Worm (Caenorhabditis elegans): ENCODE measurements around the gene phf-31.

The phf-31 gene

ce11 chrX:10637048-10637928 is 44.5 kb upstream of the phf-31 start (continued):
- TF ChIP-seq C34F6.9 (tag; optimal IDR thresholded peaks at IDR 0.05) (peak; percentile 73), sem-4 (tag; optimal IDR thresholded peaks at IDR 0.05) (peak; percentile 87), Y55F3AM.14 (GFP tag; optimal IDR thresholded peaks at IDR 0.05) (peak; percentile 78), nhr-77 (tag; optimal IDR thresholded peaks at IDR 0.05) (peak; percentile 29)

ce11 chrX:10639403-10639812 is 42.4 kb upstream of the phf-31 start:
- TF ChIP-seq mdl-1 (tag; optimal IDR thresholded peaks at IDR 0.05) (no peak), alr-1 (tag; optimal IDR thresholded peaks at IDR 0.05) (no peak), fos-1 (tag; optimal IDR thresholded peaks at IDR 0.05) (peak; percentile 90), crh-2 (tag; optimal IDR thresholded peaks at IDR 0.05) (peak; percentile 42), blmp-1 (tag; optimal IDR thresholded peaks at IDR 0.05; ENCODE audit: insufficient read depth) (peak; percentile 63), egl-27 (tag; optimal IDR thresholded peaks at IDR 0.05) (peak; percentile 36), F13H6.1 (tag; optimal IDR thresholded peaks at IDR 0.05) (peak; percentile 35), sma-3 (GFP tag; optimal IDR thresholded peaks at IDR 0.05) (peak; percentile 21), C34F6.9 (tag; optimal IDR thresholded peaks at IDR 0.05) (peak; percentile 33)

DNA sequence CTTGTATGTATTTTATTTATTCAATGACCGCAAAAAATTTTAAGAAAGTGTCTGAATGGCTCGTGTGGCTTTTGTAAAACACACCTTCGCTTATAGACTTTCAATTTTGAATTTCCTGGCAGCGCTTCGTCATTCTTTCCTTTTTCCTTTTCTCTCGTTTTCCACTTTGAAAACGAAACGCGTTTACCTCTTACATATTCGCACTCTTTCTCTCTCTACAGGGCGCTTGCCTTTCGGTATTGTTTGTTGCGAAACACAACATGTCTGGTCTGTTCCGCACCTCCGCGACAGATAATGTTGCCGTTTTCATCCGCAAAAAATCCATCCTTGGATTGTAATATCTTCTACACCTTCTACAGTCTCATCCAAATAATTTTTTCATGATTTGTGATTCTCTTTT is 41.2 kb upstream of the phf-31 start:
- peak; percentile 35 for TF ChIP-seq unc-55 (GFP tag; optimal IDR thresholded peaks at IDR 0.05)
- TF ChIP-seq sma-9 (GFP tag; optimal IDR thresholded peaks at IDR 0.05) = no peak
- no peak for TF ChIP-seq sma-9 (tag; optimal IDR thresholded peaks at IDR 0.05)
- TF ChIP-seq lin-39 (tag; optimal IDR thresholded peaks at IDR 0.05) = no peak
- TF ChIP-seq ztf-1 (GFP tag; conservative IDR thresholded peaks at IDR 0.05) = no peak
- no peak for TF ChIP-seq snpc-4 (tag; optimal IDR thresholded peaks at IDR 0.05)
- no peak for TF ChIP-seq sma-3 (GFP tag; optimal IDR thresholded peaks at IDR 0.05)
- TF ChIP-seq nhr-21 (tag; optimal IDR thresholded peaks at IDR 0.05) = peak; percentile 16
- TF ChIP-seq blmp-1 (tag; optimal IDR thresholded peaks at IDR 0.05; ENCODE audit: insufficient read depth) = peak; percentile 65

- no peak for TF ChIP-seq peb-1 (tag; optimal IDR thresholded peaks at IDR 0.05)
- no peak for TF ChIP-seq dmd-4 (tag; optimal IDR thresholded peaks at IDR 0.05)
- TF ChIP-seq unc-62 (GFP tag; optimal IDR thresholded peaks at IDR 0.05) = no peak
- TF ChIP-seq blmp-1 (tag; optimal IDR thresholded peaks at IDR 0.05; ENCODE audit: insufficient read depth) = no peak
- TF ChIP-seq nhr-77 (tag; optimal IDR thresholded peaks at IDR 0.05) = no peak
- peak; percentile 18 for TF ChIP-seq nhr-21 (tag; optimal IDR thresholded peaks at IDR 0.05)
- no peak for TF ChIP-seq egl-27 (tag; optimal IDR thresholded peaks at IDR 0.05)
- TF ChIP-seq sma-9 (GFP tag; optimal IDR thresholded peaks at IDR 0.05) = no peak
- TF ChIP-seq sma-9 (tag; optimal IDR thresholded peaks at IDR 0.05) = no peak
- TF ChIP-seq Y55F3AM.14 (GFP tag; optimal IDR thresholded peaks at IDR 0.05) = no peak
- peak; percentile 77 for TF ChIP-seq fos-1 (tag; optimal IDR thresholded peaks at IDR 0.05)
Measured at ce11 chrX:10645148-10645547, 36.6 kb upstream of the phf-31 start.

DNA sequence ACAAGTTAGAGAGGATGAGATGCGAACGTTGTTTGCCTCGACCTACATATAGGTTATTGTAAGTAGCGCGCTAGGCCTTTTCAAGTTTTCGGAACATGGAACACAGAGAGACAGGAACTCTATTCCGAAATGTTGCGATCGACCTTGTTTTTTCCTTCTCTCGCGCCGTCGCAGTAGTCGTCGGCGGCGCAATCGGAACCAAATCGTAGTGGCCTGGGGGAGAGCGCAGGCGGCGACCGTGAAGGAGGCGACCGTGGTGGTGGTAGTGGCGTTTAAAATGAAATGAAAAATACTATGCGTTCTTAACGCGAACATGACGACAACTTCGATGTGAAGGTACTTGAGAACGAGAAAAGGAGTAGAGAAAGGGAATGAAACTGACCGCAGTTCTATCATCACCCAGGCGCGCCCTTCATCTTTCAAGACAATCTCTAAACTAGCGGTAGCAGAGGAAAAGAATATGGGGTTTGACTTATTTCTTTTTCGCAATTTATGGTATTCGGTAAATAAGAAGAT is 34.1 kb upstream of the phf-31 start:
- TF ChIP-seq fos-1 (tag; optimal IDR thresholded peaks at IDR 0.05) (peak; percentile 0), blmp-1 (tag; optimal IDR thresholded peaks at IDR 0.05; ENCODE audit: insufficient read depth) (peak; percentile 28), gmeb-1 (tag; optimal IDR thresholded peaks at IDR 0.05) (no peak), sma-3 (GFP tag; optimal IDR thresholded peaks at IDR 0.05) (peak; percentile 40), crh-2 (tag; optimal IDR thresholded peaks at IDR 0.05) (peak; percentile 13), ztf-11 (tag; optimal IDR thresholded peaks at IDR 0.05) (no peak), sma-9 (GFP tag; optimal IDR thresholded peaks at IDR 0.05) (peak; percentile 14), sma-9 (tag; optimal IDR thresholded peaks at IDR 0.05) (no peak), ztf-4 (tag; optimal IDR thresholded peaks at IDR 0.05) (no peak), C34F6.9 (tag; optimal IDR thresholded peaks at IDR 0.05) (no peak), nhr-25 (tag; optimal IDR thresholded peaks at IDR 0.05) (peak; percentile 48), mab-5 (tag; optimal IDR thresholded peaks at IDR 0.05) (no peak), ztf-1 (GFP tag; conservative IDR thresholded peaks at IDR 0.05) (no peak), nhr-21 (tag; optimal IDR thresholded peaks at IDR 0.05) (peak; percentile 4), ceh-16 (tag; optimal IDR thresholded peaks at IDR 0.05) (peak; percentile 70)

- TF ChIP-seq ceh-16 (tag; optimal IDR thresholded peaks at IDR 0.05) = no peak
- no peak for TF ChIP-seq ZK546.5 (tag; optimal IDR thresholded peaks at IDR 0.05)
- no peak for TF ChIP-seq ztf-4 (tag; optimal IDR thresholded peaks at IDR 0.05)
- no peak for TF ChIP-seq nhr-10 (tag; optimal IDR thresholded peaks at IDR 0.05)
- TF ChIP-seq unc-62 (GFP tag; optimal IDR thresholded peaks at IDR 0.05) = no peak
- no peak for TF ChIP-seq Y55F3AM.14 (GFP tag; optimal IDR thresholded peaks at IDR 0.05)
- no peak for TF ChIP-seq nhr-77 (tag; optimal IDR thresholded peaks at IDR 0.05)
- TF ChIP-seq ama-1 (optimal IDR thresholded peaks at IDR 0.05) = no peak
Measured at ce11 chrX:10650103-10650502, 31.7 kb upstream of the phf-31 start.

All from whole organism, L2 larva.